Worm (Caenorhabditis elegans) whole organism, L4 larva: ENCODE results near the gene dkf-2.

Experiments used
- D1046.2 ChIP-seq: fragments of 200-800 bp; sonication (Bioruptor generic); IDR thresholded peaks from 2 replicates; pipeline ENCODE4 v1.3.6; 2022; ENCODE audit warnings: missing genetic modification characterization, missing compliant biosample characterization
- F10B5.3 ChIP-seq: sonication (generic microtip); optimal IDR thresholded peaks from 2 replicates; lab custom pipeline; 2016; ENCODE audit warnings: mild to moderate bottlenecking, missing genetic modification characterization, missing compliant biosample characterization
- F49E8.2 ChIP-seq: sonication (generic microtip); optimal IDR thresholded peaks from 2 replicates; lab custom pipeline; 2016; ENCODE audit warnings: missing compliant biosample characterization, mild to moderate bottlenecking, missing genetic modification characterization, borderline replicate concordance
- T20F7.1 ChIP-seq: fragments of 200-800 bp; sonication (Bioruptor generic); optimal IDR thresholded peaks from 2 replicates; lab custom pipeline; 2018; ENCODE audit warnings: mild to moderate bottlenecking, missing genetic modification characterization, missing compliant biosample characterization
- T26A8.4 ChIP-seq: fragments of 200-800 bp; sonication (Bioruptor generic); IDR thresholded peaks from 2 replicates; pipeline ENCODE4 v1.3.6; 2022; ENCODE audit warnings: missing genetic modification characterization, missing compliant biosample characterization
- Y5F2A.4 ChIP-seq: fragments of 200-800 bp; sonication (Bioruptor generic); optimal IDR thresholded peaks from 2 replicates; lab custom pipeline; 2018; ENCODE audit warnings: mild to moderate bottlenecking, missing genetic modification characterization, missing compliant biosample characterization
- ZK337.2 ChIP-seq: fragments of 200-800 bp; sonication (Bioruptor generic); IDR thresholded peaks from 2 replicates; pipeline ENCODE4 v1.3.6; 2022; ENCODE audit warnings: missing genetic modification reagents, missing genetic modification characterization, missing compliant biosample characterization
- cey-2 ChIP-seq: sonication (generic microtip); optimal IDR thresholded peaks from 3 replicates; lab custom pipeline; 2017; ENCODE audit warnings: missing genetic modification characterization, mild to moderate bottlenecking, missing compliant biosample characterization, antibody characterized with exemption, borderline replicate concordance; ENCODE audit not compliant: insufficient read depth
- daf-12 ChIP-seq: fragments of 150-350 bp; optimal IDR thresholded peaks from 2 replicates; lab custom pipeline; 2014; ENCODE audit warnings: missing biosample characterization, missing genetic modification reagents, missing genetic modification characterization
- daf-16 ChIP-seq, 3 experiments: sonication (generic microtip); optimal IDR thresholded peaks; 2 replicates each; lab custom pipeline; 2016 to 2017; ENCODE audit warnings: missing genetic modification characterization in 3 of 3, missing genetic modification reagents in 3 of 3, mild to moderate bottlenecking in 2 of 3, missing compliant biosample characterization in 2 of 3, missing biosample characterization in 1 of 3, moderate library complexity in 1 of 3
- dmd-6 ChIP-seq: fragments of 200-800 bp; sonication (Bioruptor generic); IDR thresholded peaks from 2 replicates; pipeline ENCODE4 v1.3.6; 2022; ENCODE audit warnings: missing genetic modification reagents, missing genetic modification characterization, missing compliant biosample characterization
- dmd-8 ChIP-seq: fragments of 200-800 bp; sonication (Bioruptor generic); IDR thresholded peaks from 2 replicates; pipeline ENCODE4 v1.3.6; 2022; ENCODE audit warnings: missing genetic modification characterization, missing compliant biosample characterization
- duxl-1 ChIP-seq: sonication (generic microtip); optimal IDR thresholded peaks from 2 replicates; lab custom pipeline; 2016; ENCODE audit warnings: mild to moderate bottlenecking, missing genetic modification characterization, moderate library complexity, missing compliant biosample characterization; ENCODE audit not compliant: poor library complexity
- fos-1 ChIP-seq: fragments of 150-350 bp; optimal IDR thresholded peaks from 2 replicates; lab custom pipeline; 2014; ENCODE audit warnings: missing biosample characterization, missing genetic modification characterization
- gei-8 ChIP-seq: fragments of 200-800 bp; sonication (Bioruptor generic); optimal IDR thresholded peaks from 2 replicates; lab custom pipeline; 2018; ENCODE audit warnings: mild to moderate bottlenecking, missing genetic modification characterization, missing compliant biosample characterization
- hlh-11 ChIP-seq: fragments of 200-800 bp; sonication (Bioruptor generic); optimal IDR thresholded peaks from 2 replicates; lab custom pipeline; 2018; ENCODE audit warnings: mild to moderate bottlenecking, missing genetic modification characterization, missing compliant biosample characterization
- hlh-30 ChIP-seq: sonication (generic microtip); optimal IDR thresholded peaks from 2 replicates; lab custom pipeline; 2017; ENCODE audit warnings: antibody characterized with exemption, mild to moderate bottlenecking, missing genetic modification characterization, missing compliant biosample characterization; ENCODE audit not compliant: insufficient read depth
- hmg-1.1 ChIP-seq: fragments of 200-800 bp; sonication (Bioruptor generic); IDR thresholded peaks from 2 replicates; pipeline ENCODE4 v1.3.6; 2022; ENCODE audit warnings: missing genetic modification reagents, missing genetic modification characterization, missing compliant biosample characterization
- mes-2 ChIP-seq: sonication (generic microtip); optimal IDR thresholded peaks from 2 replicates; lab custom pipeline; 2016; ENCODE audit warnings: missing genotype, mild to moderate bottlenecking, missing genetic modification characterization, missing compliant biosample characterization; ENCODE audit not compliant: poor library complexity, severe bottlenecking
- mxl-2 ChIP-seq: fragments of 200-800 bp; sonication (Bioruptor generic); conservative IDR thresholded peaks from 2 replicates; pipeline ENCODE4 v1.3.6; 2022; ENCODE audit warnings: missing genetic modification reagents, missing genetic modification characterization, missing compliant biosample characterization
- mxl-3 ChIP-seq: fragments of 200-800 bp; sonication (Bioruptor generic); optimal IDR thresholded peaks from 2 replicates; lab custom pipeline; 2018; ENCODE audit warnings: mild to moderate bottlenecking, missing genetic modification characterization, missing compliant biosample characterization
- nhr-11 ChIP-seq: fragments of 150-350 bp; optimal IDR thresholded peaks from 2 replicates; lab custom pipeline; 2014; ENCODE audit warnings: missing biosample characterization, missing genetic modification characterization
- nhr-237 ChIP-seq: sonication (generic microtip); optimal IDR thresholded peaks from 2 replicates; lab custom pipeline; 2017; ENCODE audit warnings: missing biosample characterization, missing genetic modification characterization
- nhr-28 ChIP-seq: fragments of 150-350 bp; optimal IDR thresholded peaks from 2 replicates; lab custom pipeline; 2014; ENCODE audit warnings: missing biosample characterization, missing genetic modification characterization
- nhr-41 ChIP-seq: fragments of 200-800 bp; sonication (Bioruptor generic); IDR thresholded peaks from 2 replicates; pipeline ENCODE4 v1.3.6; 2022; ENCODE audit warnings: missing genetic modification reagents, missing genetic modification characterization, missing compliant biosample characterization
- nhr-6 ChIP-seq: fragments of 150-350 bp; optimal IDR thresholded peaks from 2 replicates; lab custom pipeline; 2014; ENCODE audit warnings: missing biosample characterization, missing genetic modification characterization
- nhr-76 ChIP-seq: fragments of 150-350 bp; optimal IDR thresholded peaks from 2 replicates; lab custom pipeline; 2014; ENCODE audit warnings: missing biosample characterization, missing genetic modification characterization
- sdz-12 ChIP-seq: fragments of 200-800 bp; sonication (Bioruptor generic); optimal IDR thresholded peaks from 2 replicates; lab custom pipeline; 2018; ENCODE audit warnings: mild to moderate bottlenecking, missing genetic modification characterization, missing compliant biosample characterization
- skn-1 ChIP-seq: fragments of 150-350 bp; optimal IDR thresholded peaks from 2 replicates; lab custom pipeline; 2014; ENCODE audit warnings: missing biosample characterization, missing genetic modification characterization
- snpc-1.2 ChIP-seq: fragments of 200-800 bp; sonication (Bioruptor generic); IDR thresholded peaks from 2 replicates; pipeline ENCODE4 v1.3.6; 2022; ENCODE audit warnings: missing genetic modification reagents, missing genetic modification characterization, missing compliant biosample characterization
- unc-39 ChIP-seq: sonication (generic microtip); optimal IDR thresholded peaks from 2 replicates; lab custom pipeline; 2017; ENCODE audit warnings: missing biosample characterization, missing genetic modification characterization
- unc-62 ChIP-seq, 3 experiments: fragments of 150-350 bp in 1 of 3; sonication (generic microtip); optimal IDR thresholded peaks in 2 of 3; peaks in 1 of 3; 1 replicate in 1 of 3; 2 replicates in 2 of 3; lab custom pipeline; 2014 to 2017; ENCODE audit warnings: missing biosample characterization in 3 of 3, missing genetic modification characterization in 3 of 3, missing genetic modification reagents in 3 of 3, missing genotype in 1 of 3
- vab-7 ChIP-seq: fragments of 200-800 bp; sonication (Bioruptor generic); IDR thresholded peaks from 2 replicates; pipeline ENCODE4 v1.3.6; 2022; ENCODE audit warnings: missing genetic modification reagents, missing genetic modification characterization, missing compliant biosample characterization
- zfp-2 ChIP-seq: sonication (generic microtip); optimal IDR thresholded peaks from 2 replicates; lab custom pipeline; 2016; ENCODE audit warnings: mild to moderate bottlenecking, missing genetic modification characterization, missing compliant biosample characterization
- zfp-3 ChIP-seq: fragments of 200-800 bp; sonication (Bioruptor generic); conservative IDR thresholded peaks from 2 replicates; pipeline ENCODE4 v1.3.6; 2022; ENCODE audit warnings: missing genetic modification reagents, missing genetic modification characterization, missing compliant biosample characterization
- zip-11 ChIP-seq: fragments of 200-800 bp; sonication (Bioruptor generic); IDR thresholded peaks from 2 replicates; pipeline ENCODE4 v1.3.6; 2022; ENCODE audit warnings: missing genetic modification characterization, missing compliant biosample characterization
- ztf-11 ChIP-seq: fragments of 150-350 bp; optimal IDR thresholded peaks from 2 replicates; lab custom pipeline; 2014; ENCODE audit warnings: missing biosample characterization, missing genetic modification characterization

dkf-2 gene

ce11 chrV:16778540-16779280, 31.3 kb downstream of the dkf-2 start:
- TF ChIP-seq F10B5.3, result no peak
- TF ChIP-seq nhr-6 (tag; lab: Kevin White, UChicago), result no peak
- TF ChIP-seq hlh-30 (tag; lab: Kevin White, UChicago), result peak; percentile 8

- TF ChIP-seq mxl-3 (no peak), gei-8 (GFP tag; lab: Kevin White, UChicago) (no peak), unc-62 (GFP tag; optimal IDR thresholded peaks at IDR 0.05 in 1 of 2; lab: Kevin White, UChicago) (peak in 1 of 2 experiments; percentile 95), unc-62 (tag; optimal IDR thresholded peaks at IDR 0.05; lab: Kevin White, UChicago) (no peak), cey-2 (tag; lab: Kevin White, UChicago) (no peak), ztf-11 (tag; lab: Kevin White, UChicago) (no peak)
- TF ChIP-seq, all 104 proteins: peak for 1
Observed at ce11 chrV:16779281-16779597, 31.8 kb downstream of the dkf-2 start.

- TF ChIP-seq dmd-6 (GFP tag; lab: Robert Waterston, UW), result peak; percentile 2; the same call in 1 of the 2 replicates
- TF ChIP-seq nhr-6 (tag; lab: Kevin White, UChicago), result no peak
- TF ChIP-seq nhr-237 (tag; lab: Kevin White, UChicago), result no peak
- no peak for TF ChIP-seq vab-7
- TF ChIP-seq gei-8 (GFP tag; lab: Kevin White, UChicago), result no peak
- TF ChIP-seq daf-12, result no peak
- TF ChIP-seq daf-16 (GFP tag; optimal IDR thresholded peaks at IDR 0.05; lab: Kevin White, UChicago), result no peak
- TF ChIP-seq daf-16 (tag; optimal IDR thresholded peaks at IDR 0.05; lab: Kevin White, UChicago), result no peak
- TF ChIP-seq nhr-11, result no peak
- peak in 1 of 2 experiments; percentile 93 for TF ChIP-seq unc-62 (GFP tag; optimal IDR thresholded peaks at IDR 0.05 in 1 of 2; lab: Kevin White, UChicago)
- no peak for TF ChIP-seq unc-62 (tag; optimal IDR thresholded peaks at IDR 0.05; lab: Kevin White, UChicago)
- TF ChIP-seq mxl-2, result no peak
Observed at ce11 chrV:16779971-16780370, 32.5 kb downstream of the dkf-2 start.

- TF ChIP-seq nhr-76 (no peak), F49E8.2 (tag; lab: Kevin White, UChicago) (no peak), nhr-11 (no peak), nhr-41 (no peak), snpc-1.2 (GFP tag; lab: Robert Waterston, UW) (no peak), zfp-3 (GFP tag; lab: Robert Waterston, UW) (0 out of 2 replicates have a peak, but pooled peaks have one; percentile 19), T20F7.1 (GFP tag; lab: Kevin White, UChicago) (no peak), T26A8.4 (GFP tag; lab: Robert Waterston, UW) (no peak), mes-2 (tag; lab: Kevin White, UChicago) (no peak), zfp-2 (tag; lab: Kevin White, UChicago) (no peak), duxl-1 (peak; percentile 33), fos-1 (tag; lab: Kevin White, UChicago) (no peak), nhr-28 (tag; lab: Kevin White, UChicago) (peak; percentile 52), skn-1 (tag; lab: Kevin White, UChicago) (no peak), ZK337.2 (GFP tag; lab: Robert Waterston, UW) (no peak), Y5F2A.4 (GFP tag; lab: Kevin White, UChicago) (no peak), zip-11 (GFP tag; lab: Robert Waterston, UW) (no peak), sdz-12 (GFP tag; lab: Kevin White, UChicago) (no peak), nhr-237 (tag; lab: Kevin White, UChicago) (no peak), cey-2 (tag; lab: Kevin White, UChicago) (no peak), daf-12 (no peak), hlh-11 (peak; percentile 36), ztf-11 (tag; lab: Kevin White, UChicago) (no peak), hlh-30 (tag; lab: Kevin White, UChicago) (peak; percentile 39), D1046.2 (GFP tag; lab: Robert Waterston, UW) (no peak), unc-39 (no peak), dmd-8 (GFP tag; lab: Robert Waterston, UW) (no peak), hmg-1.1 (GFP tag; lab: Robert Waterston, UW) (no peak)
Observed at ce11 chrV:16780554-16780953, 33.1 kb downstream of the dkf-2 start.
